Worm (Caenorhabditis elegans): ENCODE measurements around the gene srbc-42.
A peak's percentile ranks its signal among the peaks of the same experiment; 100 is the strongest.

Gene srbc-42

ce11 chrV:2211936-2212335, 20.9 kb upstream of the srbc-42 start, which contains the start of gene nhr-133 (continued):
- TF ChIP-seq F16B12.6 (tag; optimal IDR thresholded peaks at IDR 0.05) (no peak), pag-3 (tag; optimal IDR thresholded peaks at IDR 0.05; ENCODE audit: borderline replicate concordance, insufficient read depth) (no peak), Y116A8C.19 (tag; optimal IDR thresholded peaks at IDR 0.05; ENCODE audit: borderline replicate concordance) (no peak), fkh-10 (GFP tag; optimal IDR thresholded peaks at IDR 0.05) (no peak), pqm-1 (tag; optimal IDR thresholded peaks at IDR 0.05) (no peak), snu-23 (GFP tag; optimal IDR thresholded peaks at IDR 0.05) (peak; percentile 39), nhr-85 (tag) (no peak), sup-37 (GFP tag; optimal IDR thresholded peaks at IDR 0.05) (no peak), C34B4.2 (tag; optimal IDR thresholded peaks at IDR 0.05) (no peak), nhr-71 (tag; optimal IDR thresholded peaks at IDR 0.05) (no peak), ceh-63 (GFP tag; optimal IDR thresholded peaks at IDR 0.05) (no peak), lir-3 (tag; optimal IDR thresholded peaks at IDR 0.05; ENCODE audit: poor library complexity) (no peak), unc-62 (GFP tag; optimal IDR thresholded peaks at IDR 0.05) (no peak), mdl-1 (tag; optimal IDR thresholded peaks at IDR 0.05) (peak in 1 of 2 experiments; percentile 62), egl-27 (tag; optimal IDR thresholded peaks at IDR 0.05) (no peak), elt-3 (tag; optimal IDR thresholded peaks at IDR 0.05) (no peak), rnt-1 (tag; optimal IDR thresholded peaks at IDR 0.05) (no peak), zag-1 (tag; optimal IDR thresholded peaks at IDR 0.05) (no peak), C16A3.4 (tag; optimal IDR thresholded peaks at IDR 0.05) (no peak), lin-35 (GFP tag; optimal IDR thresholded peaks at IDR 0.05) (peak in 1 of 2 experiments; percentile 45), efl-1 (optimal IDR thresholded peaks at IDR 0.05) (peak in 1 of 2 experiments; percentile 17), efl-1 (GFP tag; optimal IDR thresholded peaks at IDR 0.05 in 1 of 2) (no peak), aly-2 (tag; optimal IDR thresholded peaks at IDR 0.05) (no peak), nhr-77 (tag; optimal IDR thresholded peaks at IDR 0.05) (no peak), mab-9 (GFP tag; IDR thresholded peaks at IDR 0.05) (no peak)

DNA sequence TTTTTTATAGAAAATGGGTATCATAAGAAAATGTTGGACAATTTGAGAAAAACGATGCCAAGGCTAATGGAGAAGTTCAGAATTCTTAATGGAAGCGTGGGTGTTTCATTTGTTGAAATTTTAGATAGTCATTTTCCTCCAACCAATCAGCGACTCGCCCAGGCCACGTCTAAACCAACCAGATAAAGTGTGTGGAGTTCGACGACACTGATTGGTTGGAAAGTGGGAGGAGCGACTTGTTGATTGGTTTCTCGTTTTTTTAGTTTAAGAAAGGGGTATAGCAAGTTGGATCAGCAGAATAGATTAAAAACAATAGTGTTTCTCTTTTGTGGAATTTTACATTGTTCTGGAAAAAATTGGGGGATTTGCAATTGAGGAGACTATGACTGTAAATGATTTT, 16.5 kb upstream of the srbc-42 start:
- TF ChIP-seq sup-37 (GFP tag; optimal IDR thresholded peaks at IDR 0.05) (no peak), nhr-85 (tag) (no peak), irx-1 (tag; optimal IDR thresholded peaks at IDR 0.05) (no peak), fkh-10 (GFP tag; optimal IDR thresholded peaks at IDR 0.05) (no peak), ceh-82 (tag; optimal IDR thresholded peaks at IDR 0.05) (no peak), pax-3 (tag; optimal IDR thresholded peaks at IDR 0.05) (no peak), tlp-1 (tag; optimal IDR thresholded peaks at IDR 0.05) (no peak), dsc-1 (tag; optimal IDR thresholded peaks at IDR 0.05) (no peak), F16B12.6 (tag; optimal IDR thresholded peaks at IDR 0.05) (no peak), fos-1 (tag; optimal IDR thresholded peaks at IDR 0.05) (no peak), ama-1 (optimal IDR thresholded peaks at IDR 0.05) (no peak), hlh-4 (tag; optimal IDR thresholded peaks at IDR 0.05) (no peak), snpc-4 (tag; optimal IDR thresholded peaks at IDR 0.05) (no peak), nhr-12 (tag; optimal IDR thresholded peaks at IDR 0.05) (no peak), lin-15B (tag; optimal IDR thresholded peaks at IDR 0.05) (no peak), blmp-1 (tag; optimal IDR thresholded peaks at IDR 0.05) (no peak), egl-27 (tag; optimal IDR thresholded peaks at IDR 0.05) (no peak), unc-86 (tag; optimal IDR thresholded peaks at IDR 0.05) (no peak), fkh-8 (tag; optimal IDR thresholded peaks at IDR 0.05) (no peak)

DNA sequence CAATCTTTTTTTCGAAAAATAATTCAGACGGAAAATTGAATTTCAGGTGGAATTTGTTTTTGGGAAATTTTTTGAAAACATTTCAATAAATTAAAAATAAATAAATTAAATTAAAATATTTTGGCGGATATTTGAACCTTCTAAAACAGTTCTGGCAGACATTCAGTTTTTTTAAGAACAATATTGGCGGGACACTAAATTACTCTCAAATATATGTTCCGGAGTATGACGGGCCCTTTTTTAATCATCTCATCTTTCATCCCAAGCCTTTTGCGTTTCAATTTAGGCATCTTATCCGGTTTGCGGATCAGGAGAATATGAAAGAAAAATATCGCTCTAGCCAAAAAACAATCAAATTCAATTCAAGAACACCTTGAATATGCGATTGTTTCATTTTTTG, 15.8 kb upstream of the srbc-42 start, which contains the start of gene svh-11:
Gene svh-11, plus strand, starts transcription at position 301 of the 400 bp plus-strand sequence.
- TF ChIP-seq dsc-1 (tag; optimal IDR thresholded peaks at IDR 0.05) (no peak), sptf-1 (tag; optimal IDR thresholded peaks at IDR 0.05) (no peak), ceh-88 (GFP tag; IDR thresholded peaks at IDR 0.05) (no peak), fkh-4 (tag; optimal IDR thresholded peaks at IDR 0.05; ENCODE audit: borderline replicate concordance) (no peak), lir-3 (tag; optimal IDR thresholded peaks at IDR 0.05; ENCODE audit: poor library complexity) (no peak), rnt-1 (tag; optimal IDR thresholded peaks at IDR 0.05) (no peak), nhr-237 (tag; optimal IDR thresholded peaks at IDR 0.05) (no peak), mep-1 (tag; optimal IDR thresholded peaks at IDR 0.05) (no peak), nhr-20 (tag; optimal IDR thresholded peaks at IDR 0.05) (no peak), sox-4 (tag; optimal IDR thresholded peaks at IDR 0.05) (no peak), skn-1 (tag; optimal IDR thresholded peaks at IDR 0.05) (no peak), unc-98 (GFP tag; IDR thresholded peaks at IDR 0.05) (no peak), tbx-2 (tag; optimal IDR thresholded peaks at IDR 0.05) (no peak), alr-1 (tag; optimal IDR thresholded peaks at IDR 0.05; ENCODE audit: borderline replicate concordance) (no peak)

All from whole organism, L1 larva.